Worm (Caenorhabditis elegans) whole organism, L2 larva: ENCODE results near the gene abu-13.
A peak's percentile ranks its signal among the peaks of the same experiment; 100 is the strongest.

Experiments
- C34F6.9 ChIP-seq: fragments of 150-350 bp; optimal IDR thresholded peaks from 2 replicates; lab custom pipeline; 2014; ENCODE audit warnings: missing biosample characterization, missing genetic modification characterization
- F13H6.1 ChIP-seq: sonication (generic microtip); optimal IDR thresholded peaks from 2 replicates; lab custom pipeline; 2016; ENCODE audit warnings: missing genetic modification characterization, missing compliant biosample characterization
- R02D3.7 ChIP-seq: fragments of 150-350 bp; optimal IDR thresholded peaks from 2 replicates; lab custom pipeline; 2014; ENCODE audit warnings: missing biosample characterization, missing genetic modification characterization
- Y55F3AM.14 ChIP-seq: fragments of 200-800 bp; sonication (Bioruptor generic); optimal IDR thresholded peaks from 2 replicates; lab custom pipeline; 2018; ENCODE audit warnings: mild to moderate bottlenecking, missing genetic modification characterization, missing compliant biosample characterization
- ZK546.5 ChIP-seq: sonication (generic microtip); optimal IDR thresholded peaks from 2 replicates; lab custom pipeline; 2017; ENCODE audit warnings: missing biosample characterization, missing genetic modification characterization
- aly-2 ChIP-seq: fragments of 150-350 bp; optimal IDR thresholded peaks from 2 replicates; lab custom pipeline; 2014; ENCODE audit warnings: missing biosample characterization, missing genetic modification characterization
- ama-1 ChIP-seq: fragments of 150-350 bp; optimal IDR thresholded peaks from 2 replicates; lab custom pipeline; 2018; ENCODE audit warnings: inconsistent platforms
- blmp-1 ChIP-seq: sonication (generic microtip); optimal IDR thresholded peaks from 2 replicates; lab custom pipeline; 2017; ENCODE audit warnings: missing genetic modification characterization, mild to moderate bottlenecking, missing compliant biosample characterization, antibody characterized with exemption, moderate library complexity; ENCODE audit not compliant: insufficient read depth
- ceh-16 ChIP-seq: fragments of 150-350 bp; optimal IDR thresholded peaks from 2 replicates; lab custom pipeline; 2014; ENCODE audit warnings: missing biosample characterization, missing genetic modification characterization
- ceh-82 ChIP-seq: fragments of 150-350 bp; optimal IDR thresholded peaks from 2 replicates; lab custom pipeline; 2014; ENCODE audit warnings: missing biosample characterization, missing genetic modification characterization
- crh-2 ChIP-seq: sonication (generic microtip); optimal IDR thresholded peaks from 2 replicates; lab custom pipeline; 2017; ENCODE audit warnings: missing biosample characterization, missing genetic modification characterization
- dmd-4 ChIP-seq: sonication (generic microtip); optimal IDR thresholded peaks from 2 replicates; lab custom pipeline; 2017; ENCODE audit warnings: missing biosample characterization, missing genetic modification characterization
- egl-27 ChIP-seq: sonication (generic microtip); optimal IDR thresholded peaks from 3 replicates; lab custom pipeline; 2017; ENCODE audit warnings: missing biosample characterization, missing genetic modification reagents, missing genetic modification characterization
- elt-1 ChIP-seq: fragments of 150-350 bp; optimal IDR thresholded peaks from 2 replicates; lab custom pipeline; 2014; ENCODE audit warnings: missing biosample characterization, missing genetic modification characterization
- elt-3 ChIP-seq: sonication (generic microtip); optimal IDR thresholded peaks from 2 replicates; lab custom pipeline; 2017; ENCODE audit warnings: missing biosample characterization, missing genetic modification characterization
- fos-1 ChIP-seq: fragments of 150-350 bp; optimal IDR thresholded peaks from 2 replicates; lab custom pipeline; 2014; ENCODE audit warnings: missing biosample characterization, missing genetic modification characterization
- gmeb-1 ChIP-seq: fragments of 150-350 bp; optimal IDR thresholded peaks from 2 replicates; lab custom pipeline; 2014; ENCODE audit warnings: missing biosample characterization, missing genetic modification characterization
- lin-11 ChIP-seq: fragments of 150-350 bp; sonication (generic microtip); optimal IDR thresholded peaks from 2 replicates; lab custom pipeline; 2014; ENCODE audit warnings: missing biosample characterization, missing genetic modification characterization, inconsistent platforms, mixed read lengths
- lin-13 ChIP-seq: fragments of 150-350 bp; optimal IDR thresholded peaks from 2 replicates; lab custom pipeline; 2014; ENCODE audit warnings: missing biosample characterization, missing genetic modification reagents, missing genetic modification characterization
- lin-39 ChIP-seq: fragments of 150-350 bp; optimal IDR thresholded peaks from 2 replicates; lab custom pipeline; 2014; ENCODE audit warnings: missing biosample characterization, missing genetic modification reagents, missing genetic modification characterization
- lsy-2 ChIP-seq, 2 experiments: fragments of 150-350 bp in 1 of 2; sonication (generic microtip) in 1 of 2; optimal IDR thresholded peaks; 2 replicates each; lab custom pipeline; 2014 to 2017; ENCODE audit warnings: missing biosample characterization in 2 of 2, missing genetic modification characterization in 2 of 2
- mab-5 ChIP-seq: fragments of 150-350 bp; optimal IDR thresholded peaks from 2 replicates; lab custom pipeline; 2014; ENCODE audit warnings: missing biosample characterization, missing genetic modification characterization
- mbf-1 ChIP-seq: sonication (generic microtip); optimal IDR thresholded peaks from 2 replicates; lab custom pipeline; 2017; ENCODE audit warnings: missing biosample characterization, missing genetic modification characterization
- mdl-1 ChIP-seq, 2 experiments: fragments of 150-350 bp in 1 of 2; sonication (generic microtip) in 1 of 2; optimal IDR thresholded peaks; 2 replicates each; lab custom pipeline; 2017; ENCODE audit warnings: missing biosample characterization in 2 of 2, missing genetic modification characterization in 2 of 2
- nhr-10 ChIP-seq: sonication (generic microtip); optimal IDR thresholded peaks from 2 replicates; lab custom pipeline; 2017; ENCODE audit warnings: missing biosample characterization, missing genetic modification characterization
- nhr-11 ChIP-seq: fragments of 150-350 bp; optimal IDR thresholded peaks from 2 replicates; lab custom pipeline; 2014; ENCODE audit warnings: missing biosample characterization, missing genetic modification characterization
- nhr-12 ChIP-seq: fragments of 150-350 bp; optimal IDR thresholded peaks from 2 replicates; lab custom pipeline; 2014; ENCODE audit warnings: missing biosample characterization, missing genetic modification characterization
- nhr-129 ChIP-seq: fragments of 150-350 bp; optimal IDR thresholded peaks from 2 replicates; lab custom pipeline; 2014; ENCODE audit warnings: missing biosample characterization, missing genetic modification characterization
- nhr-21 ChIP-seq: fragments of 150-350 bp; optimal IDR thresholded peaks from 2 replicates; lab custom pipeline; 2014; ENCODE audit warnings: missing biosample characterization, missing genetic modification characterization
- nhr-23 ChIP-seq: fragments of 150-350 bp; optimal IDR thresholded peaks from 2 replicates; lab custom pipeline; 2014; ENCODE audit warnings: missing biosample characterization, missing genetic modification reagents, missing genetic modification characterization
- nhr-237 ChIP-seq: fragments of 150-350 bp; optimal IDR thresholded peaks from 2 replicates; lab custom pipeline; 2014; ENCODE audit warnings: missing biosample characterization, missing genetic modification characterization
- nhr-25 ChIP-seq: fragments of 150-350 bp; sonication (generic microtip); optimal IDR thresholded peaks from 3 replicates; lab custom pipeline; 2014; ENCODE audit warnings: missing biosample characterization, missing genetic modification characterization
- nhr-6 ChIP-seq: fragments of 150-350 bp; optimal IDR thresholded peaks from 2 replicates; lab custom pipeline; 2014; ENCODE audit warnings: missing biosample characterization, missing genetic modification characterization
- nhr-77 ChIP-seq: fragments of 150-350 bp; optimal IDR thresholded peaks from 2 replicates; lab custom pipeline; 2014; ENCODE audit warnings: missing biosample characterization, missing genetic modification characterization
- sem-4 ChIP-seq: fragments of 150-350 bp; optimal IDR thresholded peaks from 2 replicates; lab custom pipeline; 2014; ENCODE audit warnings: missing biosample characterization, missing genetic modification reagents, missing genetic modification characterization
- skn-1 ChIP-seq: sonication (generic microtip); optimal IDR thresholded peaks from 2 replicates; lab custom pipeline; 2017; ENCODE audit warnings: missing biosample characterization, missing genetic modification characterization
- sma-3 ChIP-seq: sonication (generic microtip); optimal IDR thresholded peaks from 2 replicates; lab custom pipeline; 2016; ENCODE audit warnings: missing genetic modification reagents, missing genetic modification characterization, missing compliant biosample characterization
- sma-9 ChIP-seq, 2 experiments: fragments of 150-350 bp in 1 of 2; sonication (generic microtip) in 1 of 2; optimal IDR thresholded peaks; 2 replicates each; lab custom pipeline; 2014 to 2016; ENCODE audit warnings: missing genetic modification characterization in 2 of 2, mild to moderate bottlenecking in 1 of 2, missing biosample characterization in 1 of 2, missing compliant biosample characterization in 1 of 2, missing genetic modification reagents in 1 of 2, moderate library complexity in 1 of 2
- snpc-4 ChIP-seq: fragments of 150-350 bp; optimal IDR thresholded peaks from 2 replicates; lab custom pipeline; 2014; ENCODE audit warnings: missing biosample characterization, missing genetic modification characterization
- unc-39 ChIP-seq: fragments of 150-350 bp; optimal IDR thresholded peaks from 2 replicates; lab custom pipeline; 2014; ENCODE audit warnings: missing biosample characterization, missing genetic modification characterization
- unc-55 ChIP-seq: fragments of 150-350 bp; sonication (generic microtip); optimal IDR thresholded peaks from 3 replicates; lab custom pipeline; 2014; ENCODE audit warnings: missing biosample characterization, missing genetic modification reagents, missing genetic modification characterization
- unc-62 ChIP-seq: fragments of 150-350 bp; optimal IDR thresholded peaks from 2 replicates; lab custom pipeline; 2014; ENCODE audit warnings: missing biosample characterization, missing genetic modification reagents, missing genetic modification characterization
- ztf-1 ChIP-seq: fragments of 200-800 bp; sonication (Bioruptor generic); conservative IDR thresholded peaks from 2 replicates; pipeline ENCODE4 v1.3.6; 2022; ENCODE audit warnings: missing genetic modification characterization, missing compliant biosample characterization
- ztf-11 ChIP-seq: sonication (generic microtip); optimal IDR thresholded peaks from 2 replicates; lab custom pipeline; 2017; ENCODE audit warnings: missing biosample characterization, missing genetic modification characterization
- ztf-4 ChIP-seq: fragments of 150-350 bp; optimal IDR thresholded peaks from 2 replicates; lab custom pipeline; 2014; ENCODE audit warnings: missing biosample characterization, missing genetic modification characterization

The abu-13 gene

ce11 chrIII:6978875-6979274, 33.2 kb upstream of the abu-13 start (continued):
- TF ChIP-seq unc-62 (GFP tag; lab: Kevin White, UChicago) (peak; percentile 90), lsy-2 (tag; optimal IDR thresholded peaks at IDR 0.05; lab: Kevin White, UChicago) (peak; percentile 52 to 89), sem-4 (tag; lab: Kevin White, UChicago) (peak; percentile 69), ama-1 (lab: Kevin White, UChicago) (peak; percentile 23), nhr-6 (peak; percentile 67), lin-13 (GFP tag; lab: Kevin White, UChicago) (peak; percentile 29)
- TF ChIP-seq, all 48 proteins: peak for 24

ce11 chrIII:6974952-6975351, 29.3 kb upstream of the abu-13 start:
- TF ChIP-seq nhr-6, result no peak
- no peak for TF ChIP-seq skn-1 (tag; lab: Kevin White, UChicago)
- TF ChIP-seq crh-2 (tag; lab: Kevin White, UChicago), result no peak
- TF ChIP-seq nhr-12 (tag; lab: Kevin White, UChicago), result no peak
- TF ChIP-seq blmp-1, result no peak

- TF ChIP-seq unc-55 (GFP tag; lab: Kevin White, UChicago) (peak; percentile 40), lin-13 (GFP tag; lab: Kevin White, UChicago) (no peak), lsy-2 (tag; optimal IDR thresholded peaks at IDR 0.05; lab: Kevin White, UChicago) (peak in 1 of 2 experiments; percentile 27), nhr-6 (no peak), C34F6.9 (tag; lab: Kevin White, UChicago) (peak; percentile 40), ztf-11 (tag; lab: Kevin White, UChicago) (no peak), gmeb-1 (tag; lab: Kevin White, UChicago) (no peak)
Measured at ce11 chrIII:6973682-6974081, 28.0 kb upstream of the abu-13 start, which contains the start of gene F31E3.2. F31E3.2 (plus strand) TSS chrIII:6973982.

- TF ChIP-seq nhr-23 (tag; lab: Kevin White, UChicago) (no peak), lin-39 (no peak), sem-4 (tag; lab: Kevin White, UChicago) (peak; percentile 96), unc-55 (GFP tag; lab: Kevin White, UChicago) (peak; percentile 99), elt-1 (no peak), nhr-129 (tag; lab: Kevin White, UChicago) (peak; percentile 99), mdl-1 (tag; optimal IDR thresholded peaks at IDR 0.05; lab: Kevin White, UChicago) (peak in 1 of 2 experiments; percentile 78), unc-62 (GFP tag; lab: Kevin White, UChicago) (no peak), ceh-16 (tag; lab: Kevin White, UChicago) (peak; percentile 87), elt-3 (tag; lab: Kevin White, UChicago) (no peak), ama-1 (lab: Kevin White, UChicago) (peak; percentile 90), nhr-237 (tag; lab: Kevin White, UChicago) (peak; percentile 47), aly-2 (tag; lab: Kevin White, UChicago) (no peak), lin-11 (peak; percentile 98), sma-9 (GFP tag; optimal IDR thresholded peaks at IDR 0.05; lab: Kevin White, UChicago) (peak; percentile 93), sma-9 (tag; optimal IDR thresholded peaks at IDR 0.05; lab: Kevin White, UChicago) (no peak), ztf-1 (GFP tag; lab: Robert Waterston, UW) (no peak), nhr-25 (tag; lab: Kevin White, UChicago) (peak; percentile 98), nhr-6 (peak; percentile 97), nhr-21 (peak; percentile 95), nhr-77 (tag; lab: Kevin White, UChicago) (peak; percentile 71), snpc-4 (tag; lab: Kevin White, UChicago) (peak; percentile 86), fos-1 (tag; lab: Kevin White, UChicago) (peak; percentile 98), nhr-11 (tag; lab: Kevin White, UChicago) (no peak), F13H6.1 (tag; lab: Kevin White, UChicago) (peak; percentile 87), mbf-1 (tag; lab: Kevin White, UChicago) (no peak), sma-3 (peak; percentile 98), ZK546.5 (tag; lab: Kevin White, UChicago) (peak; percentile 98), blmp-1 (peak; percentile 86), ceh-82 (tag; lab: Kevin White, UChicago) (peak; percentile 81), lin-13 (GFP tag; lab: Kevin White, UChicago) (peak; percentile 97), mab-5 (tag; lab: Kevin White, UChicago) (peak; percentile 92), dmd-4 (tag; lab: Kevin White, UChicago) (no peak), R02D3.7 (peak; percentile 79), Y55F3AM.14 (GFP tag; lab: Kevin White, UChicago) (peak; percentile 88), ztf-11 (tag; lab: Kevin White, UChicago) (no peak), gmeb-1 (tag; lab: Kevin White, UChicago) (peak; percentile 97), unc-39 (no peak), ztf-4 (tag; lab: Kevin White, UChicago) (peak; percentile 88), nhr-10 (tag; lab: Kevin White, UChicago) (peak; percentile 18), skn-1 (tag; lab: Kevin White, UChicago) (peak; percentile 91), egl-27 (tag; lab: Kevin White, UChicago) (peak; percentile 55)
Measured at ce11 chrIII:6971662-6972284, 26.1 kb upstream of the abu-13 start, which contains the start of the genes eef-1A.1 and rfc-4. eef-1A.1 (minus strand) TSS chrIII:6971712. rfc-4 (plus strand) TSS chrIII:6972253.
